Fruit fly (Drosophila melanogaster) whole organism, embryonic: ENCODE data around the gene MED18.

ENCODE experiments used
- ATbp ChIP-seq: fragments of 200-800 bp; sonication (Bioruptor generic); optimal IDR thresholded peaks from 2 replicates; lab custom pipeline; 2017; ENCODE audit warnings: missing biosample characterization, mild to moderate bottlenecking, missing genetic modification characterization, missing genetic modification reagents
- BtbVII ChIP-seq: fragments of 200-800 bp; sonication (Bioruptor generic); optimal IDR thresholded peaks from 3 replicates; lab custom pipeline; 2017; ENCODE audit warnings: missing biosample characterization, mild to moderate bottlenecking, missing genetic modification characterization
- CG10147 ChIP-seq: fragments of 200-800 bp; sonication (Bioruptor generic); optimal IDR thresholded peaks from 2 replicates; lab custom pipeline; 2019; ENCODE audit warnings: missing biosample characterization, mild to moderate bottlenecking, missing genetic modification characterization, moderate library complexity
- CG10209 ChIP-seq: fragments of 200-800 bp; sonication (Bioruptor generic); optimal IDR thresholded peaks from 3 replicates; lab custom pipeline; 2017; ENCODE audit warnings: missing biosample characterization, mild to moderate bottlenecking, missing genetic modification characterization, missing genetic modification reagents
- CG10366 ChIP-seq: fragments of 200-800 bp; sonication (Bioruptor generic); IDR thresholded peaks from 2 replicates; pipeline ENCODE4 v1.3.6; 2022; ENCODE audit warnings: missing biosample characterization, missing genetic modification characterization
- CG11247 ChIP-seq: fragments of 200-800 bp; sonication (Bioruptor generic); IDR thresholded peaks from 2 replicates; pipeline ENCODE4 v1.3.6; 2022; ENCODE audit warnings: missing biosample characterization, missing genetic modification characterization
- CG12391 ChIP-seq: fragments of 200-800 bp; sonication (Bioruptor generic); optimal IDR thresholded peaks from 3 replicates; lab custom pipeline; 2018; ENCODE audit warnings: missing biosample characterization, mild to moderate bottlenecking, missing genetic modification characterization, moderate library complexity
- CG13894 ChIP-seq: fragments of 200-800 bp; sonication (Bioruptor generic); optimal IDR thresholded peaks from 3 replicates; lab custom pipeline; 2018; ENCODE audit warnings: missing biosample characterization, mild to moderate bottlenecking, missing genetic modification characterization, moderate library complexity
- CG14965 ChIP-seq: fragments of 200-800 bp; sonication (Bioruptor generic); optimal IDR thresholded peaks from 2 replicates; lab custom pipeline; 2016; ENCODE audit warnings: missing biosample characterization, missing genetic modification characterization, borderline replicate concordance
- CG1529 ChIP-seq: fragments of 200-800 bp; sonication (Bioruptor generic); optimal IDR thresholded peaks from 3 replicates; lab custom pipeline; 2018; ENCODE audit warnings: missing biosample characterization, missing genetic modification characterization
- CG15479 ChIP-seq: fragments of 200-800 bp; sonication (Bioruptor generic); optimal IDR thresholded peaks from 3 replicates; lab custom pipeline; 2019; ENCODE audit warnings: missing biosample characterization, mild to moderate bottlenecking, missing genetic modification characterization, moderate library complexity
- CG1603 ChIP-seq: fragments of 200-800 bp; sonication (Bioruptor generic); optimal IDR thresholded peaks from 2 replicates; lab custom pipeline; 2019; ENCODE audit warnings: missing biosample characterization, mild to moderate bottlenecking, missing genetic modification characterization, moderate library complexity
- CG17186 ChIP-seq: fragments of 200-800 bp; sonication (Bioruptor generic); optimal IDR thresholded peaks from 3 replicates; lab custom pipeline; 2017; ENCODE audit warnings: missing biosample characterization, missing genetic modification reagents, missing genetic modification characterization
- CG17612 ChIP-seq: fragments of 200-800 bp; sonication (Bioruptor generic); IDR thresholded peaks from 2 replicates; pipeline ENCODE4 v1.3.6; 2022; ENCODE audit warnings: missing biosample characterization, missing genetic modification characterization
- CG17802 ChIP-seq: fragments of 200-800 bp; sonication (Bioruptor generic); optimal IDR thresholded peaks from 2 replicates; lab custom pipeline; 2018; ENCODE audit warnings: missing biosample characterization, mild to moderate bottlenecking, missing genetic modification characterization, moderate library complexity
- CG18262 ChIP-seq: fragments of 200-800 bp; optimal IDR thresholded peaks from 3 replicates; lab custom pipeline; 2019; ENCODE audit warnings: missing biosample characterization, mild to moderate bottlenecking, missing genetic modification characterization, moderate library complexity
- CG32767 ChIP-seq: fragments of 200-800 bp; sonication (Bioruptor generic); IDR thresholded peaks from 2 replicates; pipeline ENCODE4 v1.3.6; 2022; ENCODE audit warnings: missing biosample characterization, missing genetic modification characterization
- CG3281 ChIP-seq: fragments of 200-800 bp; sonication (Bioruptor generic); optimal IDR thresholded peaks from 3 replicates; lab custom pipeline; 2017; ENCODE audit warnings: missing biosample characterization, mild to moderate bottlenecking, missing genetic modification characterization
- CG3838 ChIP-seq: fragments of 200-800 bp; sonication (Bioruptor generic); optimal IDR thresholded peaks from 3 replicates; lab custom pipeline; 2016; ENCODE audit warnings: missing biosample characterization, missing genetic modification characterization
- CG4282 ChIP-seq: fragments of 200-800 bp; sonication (Bioruptor generic); optimal IDR thresholded peaks from 2 replicates; lab custom pipeline; 2016; ENCODE audit warnings: missing biosample characterization, missing genetic modification characterization
- CG4328 ChIP-seq: fragments of 200-800 bp; sonication (Bioruptor generic); optimal IDR thresholded peaks from 3 replicates; lab custom pipeline; 2017; ENCODE audit warnings: missing biosample characterization, missing genetic modification reagents, missing genetic modification characterization
- CG5953 ChIP-seq: fragments of 200-800 bp; sonication (Bioruptor generic); IDR thresholded peaks from 2 replicates; pipeline ENCODE4 v1.3.6; 2022; ENCODE audit warnings: missing biosample characterization, missing genetic modification characterization
- CG6254 ChIP-seq: fragments of 200-800 bp; sonication (Bioruptor generic); optimal IDR thresholded peaks from 3 replicates; lab custom pipeline; 2017; ENCODE audit warnings: mild to moderate bottlenecking, missing biosample characterization, missing genetic modification reagents, missing genetic modification characterization
- CG6683 ChIP-seq: fragments of 200-800 bp; sonication (Bioruptor generic); optimal IDR thresholded peaks from 2 replicates; lab custom pipeline; 2017; ENCODE audit warnings: missing biosample characterization, mild to moderate bottlenecking, missing genetic modification characterization, missing genetic modification reagents
- CG8089 ChIP-seq: fragments of 200-800 bp; sonication (Bioruptor generic); optimal IDR thresholded peaks from 3 replicates; lab custom pipeline; 2016; ENCODE audit warnings: missing biosample characterization, missing genetic modification characterization
- Eip74EF ChIP-seq, 2 experiments: fragments of 200-800 bp in 1 of 2; fragments of >200 bp in 1 of 2; sonication (Bioruptor generic) in 1 of 2; optimal IDR thresholded peaks; 2 replicates each; lab custom pipeline; 2017 to 2019; ENCODE audit warnings: missing biosample characterization in 2 of 2, missing genetic modification characterization in 2 of 2, mild to moderate bottlenecking in 1 of 2, moderate library complexity in 1 of 2
- Elba2 ChIP-seq: fragments of 200-800 bp; sonication (Bioruptor generic); optimal IDR thresholded peaks from 3 replicates; lab custom pipeline; 2016; ENCODE audit warnings: missing biosample characterization, missing genetic modification characterization
- Fer3 ChIP-seq: fragments of 200-800 bp; sonication (Bioruptor generic); optimal IDR thresholded peaks from 2 replicates; lab custom pipeline; 2018; ENCODE audit warnings: missing biosample characterization, mild to moderate bottlenecking, missing genetic modification characterization, moderate library complexity
- Gug ChIP-seq: fragments of 200-800 bp; sonication (Bioruptor generic); IDR thresholded peaks from 4 replicates; pipeline ENCODE4 v1.3.6; 2022; ENCODE audit warnings: missing biosample characterization, missing genetic modification characterization
- Mad ChIP-seq: fragments of 200-800 bp; sonication (Bioruptor generic); optimal IDR thresholded peaks from 2 replicates; lab custom pipeline; 2016; ENCODE audit warnings: missing biosample characterization, missing genetic modification characterization
- Med ChIP-seq: fragments of 200-800 bp; sonication (Bioruptor generic); peaks from one replicate; lab custom pipeline; 2016; ENCODE audit warnings: missing biosample characterization, missing genetic modification characterization, mild to moderate bottlenecking, inconsistent platforms, moderate library complexity
- Sry-β ChIP-seq: fragments of 200-800 bp; sonication (Bioruptor generic); optimal IDR thresholded peaks from 2 replicates; lab custom pipeline; 2018; ENCODE audit warnings: missing biosample characterization, mild to moderate bottlenecking, missing genetic modification characterization, moderate library complexity
- Trl ChIP-seq, 3 experiments: fragments of >200 bp in 2 of 3; fragments of 200-800 bp in 1 of 3; sonication (Bioruptor generic) in 1 of 3; optimal IDR thresholded peaks; 2 replicates in 1 of 3; 3 replicates in 2 of 3; lab custom pipeline; 2016 to 2017; ENCODE audit warnings: missing biosample characterization in 1 of 3, missing genetic modification characterization in 1 of 3
- aop ChIP-seq: fragments of 200-800 bp; sonication (Bioruptor generic); IDR thresholded peaks from 2 replicates; pipeline ENCODE4 v1.3.6; 2022; ENCODE audit warnings: missing biosample characterization, missing genetic modification characterization
- crc ChIP-seq: fragments of 200-800 bp; sonication (Bioruptor generic); optimal IDR thresholded peaks from 2 replicates; lab custom pipeline; 2016; ENCODE audit warnings: missing biosample characterization, missing genetic modification characterization
- dan ChIP-seq: fragments of 200-800 bp; sonication (Bioruptor generic); IDR thresholded peaks from 2 replicates; pipeline ENCODE4 v1.3.6; 2022; ENCODE audit warnings: missing biosample characterization, missing genetic modification characterization
- hbn ChIP-seq: fragments of 200-800 bp; sonication (Bioruptor generic); IDR thresholded peaks from 2 replicates; pipeline ENCODE4 v1.3.6; 2022; ENCODE audit warnings: missing biosample characterization, missing genetic modification characterization; ENCODE audit not compliant: partially characterized antibody
- jigr1 ChIP-seq: fragments of 200-800 bp; sonication (Bioruptor generic); IDR thresholded peaks from 3 replicates; pipeline ENCODE4 v1.3.6; 2022; ENCODE audit warnings: missing biosample characterization, missing genetic modification characterization
- lbe ChIP-seq: fragments of 200-800 bp; sonication (Bioruptor generic); optimal IDR thresholded peaks from 2 replicates; lab custom pipeline; 2016; ENCODE audit warnings: missing biosample characterization, mild to moderate bottlenecking, missing genetic modification characterization
- org-1 ChIP-seq: fragments of 200-800 bp; sonication (Bioruptor generic); optimal IDR thresholded peaks from 2 replicates; lab custom pipeline; 2017; ENCODE audit warnings: missing biosample characterization, missing genetic modification characterization
- peb ChIP-seq: fragments of 200-800 bp; sonication (Bioruptor generic); IDR thresholded peaks from 2 replicates; pipeline ENCODE4 v1.3.6; 2022; ENCODE audit warnings: missing biosample characterization, missing genetic modification characterization
- phol ChIP-seq: fragments of 200-800 bp; sonication (Bioruptor generic); optimal IDR thresholded peaks from 3 replicates; lab custom pipeline; 2018; ENCODE audit warnings: missing biosample characterization, mild to moderate bottlenecking, missing genetic modification characterization, moderate library complexity
- repo ChIP-seq: fragments of 200-800 bp; sonication (Bioruptor generic); optimal IDR thresholded peaks from 2 replicates; lab custom pipeline; 2016; ENCODE audit warnings: missing biosample characterization, missing genetic modification characterization
- sqz ChIP-seq: fragments of 200-800 bp; sonication (Bioruptor generic); optimal IDR thresholded peaks from 3 replicates; lab custom pipeline; 2018; ENCODE audit warnings: missing biosample characterization, mild to moderate bottlenecking, missing genetic modification characterization
- sug ChIP-seq: fragments of 200-800 bp; optimal IDR thresholded peaks from 2 replicates; lab custom pipeline; 2019; ENCODE audit warnings: missing biosample characterization, mild to moderate bottlenecking, missing genetic modification characterization, moderate library complexity
- wek ChIP-seq: fragments of 200-800 bp; sonication (Bioruptor generic); optimal IDR thresholded peaks from 3 replicates; lab custom pipeline; 2018; ENCODE audit warnings: missing biosample characterization, mild to moderate bottlenecking, missing genetic modification characterization, moderate library complexity
- z ChIP-seq: fragments of 200-800 bp; sonication (Bioruptor generic); IDR thresholded peaks from 3 replicates; pipeline ENCODE4 v1.3.6; 2022; ENCODE audit warnings: missing biosample characterization, missing genetic modification characterization
- zen ChIP-seq: fragments of 200-800 bp; sonication (Bioruptor generic); optimal IDR thresholded peaks from 3 replicates; lab custom pipeline; 2018; ENCODE audit warnings: missing biosample characterization, mild to moderate bottlenecking, missing genetic modification characterization, moderate library complexity
- zen2 ChIP-seq: fragments of 200-800 bp; sonication (Bioruptor generic); IDR thresholded peaks from 3 replicates; pipeline ENCODE4 v1.3.6; 2022; ENCODE audit warnings: missing biosample characterization, missing genetic modification characterization; ENCODE audit not compliant: partially characterized antibody

Gene MED18

DNA sequence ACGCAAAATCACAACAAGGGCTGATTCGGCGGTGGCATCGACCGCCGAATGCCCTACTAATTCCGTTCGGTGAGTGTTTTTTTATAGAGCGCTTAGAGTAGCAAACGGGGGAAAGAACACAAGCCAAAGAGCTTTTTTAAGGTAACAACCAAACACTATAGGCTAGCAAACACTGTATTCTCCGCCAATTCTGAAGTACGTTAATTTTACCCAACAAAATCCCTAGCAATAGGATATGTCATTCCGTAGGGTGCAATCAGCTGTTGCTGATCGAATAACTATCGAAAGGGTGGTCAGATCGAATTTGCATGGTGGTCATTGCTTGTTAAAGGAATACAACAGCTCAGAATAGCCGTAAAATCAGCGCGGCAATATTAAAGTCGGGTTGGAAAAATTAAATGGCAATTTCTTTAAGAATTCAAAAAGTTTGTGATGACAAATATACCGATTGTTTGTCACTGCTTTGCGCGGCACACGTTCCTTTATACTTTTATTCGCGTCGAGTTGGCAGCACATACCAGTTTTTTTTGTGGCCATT is 42.1 kb downstream of the MED18 start, which contains the start of gene mip130 (continued):
- TF ChIP-seq Med (GFP tag; lab: Kevin White, UChicago), result peak; percentile 85
- TF ChIP-seq lbe (GFP tag; lab: Kevin White, UChicago), result no peak
- peak; percentile 32; the same call in 1 of the 2 replicates for TF ChIP-seq CG11247 (GFP tag; lab: Robert Waterston, UW)
- no peak for TF ChIP-seq wek (GFP tag; lab: Kevin White, UChicago)
- no peak for TF ChIP-seq z (GFP tag; lab: Robert Waterston, UW)
- TF ChIP-seq CG6254 (GFP tag; lab: Kevin White, UChicago), result no peak
- no peak for TF ChIP-seq Sry-β (GFP tag; lab: Kevin White, UChicago)
- TF ChIP-seq Fer3, result peak; percentile 13
- TF ChIP-seq CG12391 (tag; lab: Kevin White, UChicago), result peak; percentile 65
- no peak for TF ChIP-seq Elba2 (GFP tag; lab: Kevin White, UChicago)
- no peak for TF ChIP-seq zen
- no peak for TF ChIP-seq CG8089 (GFP tag; lab: Kevin White, UChicago)
- TF ChIP-seq org-1 (GFP tag; lab: Kevin White, UChicago), result no peak
- TF ChIP-seq Gug (GFP tag; lab: Robert Waterston, UW), result no peak
- no peak for TF ChIP-seq repo (GFP tag; lab: Kevin White, UChicago)
- no peak for TF ChIP-seq CG13894 (tag; lab: Kevin White, UChicago)
- peak; percentile 41 for TF ChIP-seq CG3281 (GFP tag; lab: Kevin White, UChicago)
- TF ChIP-seq CG6683 (GFP tag; lab: Kevin White, UChicago), result no peak
- TF ChIP-seq CG18262, result peak; percentile 55
- TF ChIP-seq CG3838 (GFP tag; lab: Kevin White, UChicago), result no peak
- no peak for TF ChIP-seq Eip74EF (GFP tag; optimal IDR thresholded peaks at IDR 0.05; lab: Kevin White, UChicago)
- no peak for TF ChIP-seq BtbVII (GFP tag; lab: Kevin White, UChicago)
- peak; percentile 30; the same call in 1 of the 2 replicates for TF ChIP-seq peb
- no peak for TF ChIP-seq Mad
- TF ChIP-seq dan (GFP tag; lab: Robert Waterston, UW), result no peak
- TF ChIP-seq jigr1 (GFP tag; lab: Robert Waterston, UW), result 0 out of 3 replicates have a peak, but pooled peaks have one; percentile 21
- no peak for TF ChIP-seq CG17612 (GFP tag; lab: Robert Waterston, UW)
- peak; percentile 88 for TF ChIP-seq sqz (GFP tag; lab: Kevin White, UChicago)
- TF ChIP-seq CG32767, result 0 out of 2 replicates have a peak, but pooled peaks have one; percentile 36
- TF ChIP-seq CG10366 (GFP tag; lab: Robert Waterston, UW), result no peak; the same call in 1 of the 2 replicates
- peak; percentile 71 for TF ChIP-seq hbn
- TF ChIP-seq CG14965, result no peak
- TF ChIP-seq CG10209 (GFP tag; lab: Kevin White, UChicago), result peak; percentile 48
- no peak for TF ChIP-seq CG1529 (GFP tag; lab: Kevin White, UChicago)
- TF ChIP-seq CG5953 (GFP tag; lab: Robert Waterston, UW), result no peak
- TF ChIP-seq CG10147, result peak; percentile 55
- TF ChIP-seq CG17802, result no peak
- no peak for TF ChIP-seq CG4282 (GFP tag; lab: Kevin White, UChicago)
- peak; percentile 49 for TF ChIP-seq sug (tag; lab: Kevin White, UChicago)
- peak; percentile 7 for TF ChIP-seq CG17186 (GFP tag; lab: Kevin White, UChicago)
- TF ChIP-seq CG4328, result no peak
- TF ChIP-seq zen2 (GFP tag; lab: Robert Waterston, UW), result peak; percentile 61; the same call in 1 of the 3 replicates
- TF ChIP-seq CG15479, result no peak
- TF ChIP-seq Trl (optimal IDR thresholded peaks at IDR 0.05; lab: Kevin White, UChicago), result no peak
- TF ChIP-seq Trl (GFP tag; optimal IDR thresholded peaks at IDR 0.05; lab: Kevin White, UChicago), result peak; percentile 55
- TF ChIP-seq aop, result no peak
- peak; percentile 50 for TF ChIP-seq CG1603 (tag; lab: Kevin White, UChicago)
- peak; percentile 40 for TF ChIP-seq phol
- TF ChIP-seq ATbp (GFP tag; lab: Kevin White, UChicago), result peak; percentile 53
- peak; percentile 2 for TF ChIP-seq crc
